Fruit fly (Drosophila melanogaster): ENCODE results near the gene DCX-EMAP.

DCX-EMAP gene

DNA sequence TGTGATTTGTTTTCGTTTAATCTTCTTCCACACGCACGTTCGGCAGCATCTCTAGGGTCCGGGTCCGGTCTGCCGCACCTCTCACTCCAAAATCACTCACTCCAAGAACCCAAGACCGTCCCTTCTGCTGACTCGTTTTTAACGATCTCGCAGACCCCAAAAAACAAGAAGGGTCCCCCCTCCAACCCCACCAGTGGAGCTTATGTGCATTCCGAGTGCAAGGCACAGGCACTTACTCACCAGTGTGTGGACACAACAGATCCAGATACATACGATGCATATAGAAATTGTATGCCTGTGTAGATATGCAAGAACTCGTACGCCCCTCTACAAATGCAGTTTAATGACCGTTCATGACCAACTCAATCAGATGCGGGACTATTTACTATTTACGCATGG, 74.9 kb downstream of the DCX-EMAP start:
- TF ChIP-seq Ets65A (GFP tag), result peak; percentile 80
- TF ChIP-seq CTCF (GFP tag; optimal IDR thresholded peaks at IDR 0.05), result no peak
- no peak for TF ChIP-seq ham (GFP tag; IDR thresholded peaks at IDR 0.05)
- no peak for TF ChIP-seq Dfd (GFP tag; optimal IDR thresholded peaks at IDR 0.05)
- TF ChIP-seq CG1792 (GFP tag; optimal IDR thresholded peaks at IDR 0.05), result no peak
- no peak for TF ChIP-seq slou (GFP tag; optimal IDR thresholded peaks at IDR 0.05)
- 0 out of 3 replicates have a peak, but pooled peaks have one; percentile 29 for TF ChIP-seq CG6791 (GFP tag; IDR thresholded peaks at IDR 0.05; ENCODE audit: partially characterized antibody)
- no peak for TF ChIP-seq CG13775 (GFP tag; optimal IDR thresholded peaks at IDR 0.05)
- TF ChIP-seq odd (GFP tag; optimal IDR thresholded peaks at IDR 0.05), result no peak
- TF ChIP-seq sd (tag; optimal IDR thresholded peaks at IDR 0.05), result peak; percentile 57
- 0 out of 3 replicates have a peak, but pooled peaks have one; percentile 63 for TF ChIP-seq CG11456 (GFP tag; IDR thresholded peaks at IDR 0.05)
- no peak for TF ChIP-seq tgo (GFP tag; IDR thresholded peaks at IDR 0.05)
- TF ChIP-seq Kr (GFP tag; optimal IDR thresholded peaks at IDR 0.05), result no peak
- peak; percentile 87 for TF ChIP-seq crol (GFP tag; IDR thresholded peaks at IDR 0.05)
- 0 out of 2 replicates have a peak, but pooled peaks have one; percentile 31 for TF ChIP-seq aop (GFP tag; IDR thresholded peaks at IDR 0.05)
- peak; percentile 60; the same call in 1 of the 2 replicates for TF ChIP-seq chm (GFP tag; IDR thresholded peaks at IDR 0.05)
- TF ChIP-seq D (optimal IDR thresholded peaks at IDR 0.05), result no peak
- TF ChIP-seq D (GFP tag; optimal IDR thresholded peaks at IDR 0.05), result no peak
- peak; percentile 40 for TF ChIP-seq nom (GFP tag; optimal IDR thresholded peaks at IDR 0.05)
- TF ChIP-seq CG12104 (GFP tag; optimal IDR thresholded peaks at IDR 0.05), result no peak
- no peak for TF ChIP-seq CG30403 (GFP tag; optimal IDR thresholded peaks at IDR 0.05)
- peak; percentile 48; the same call in 1 of the 3 replicates for TF ChIP-seq otp (GFP tag; IDR thresholded peaks at IDR 0.05)
- TF ChIP-seq caup (GFP tag; optimal IDR thresholded peaks at IDR 0.05; ENCODE audit: severe bottlenecking), result no peak
- TF ChIP-seq rib (GFP tag; IDR thresholded peaks at IDR 0.05), result peak; percentile 61; the same call in 1 of the 2 replicates
- TF ChIP-seq CG32772 (GFP tag; IDR thresholded peaks at IDR 0.05), result no peak
- TF ChIP-seq lov (optimal IDR thresholded peaks at IDR 0.05), result no peak
- no peak for TF ChIP-seq lov (GFP tag; IDR thresholded peaks at IDR 0.05)
- TF ChIP-seq salm (tag; optimal IDR thresholded peaks at IDR 0.05), result no peak
- TF ChIP-seq CG33557 (GFP tag; optimal IDR thresholded peaks at IDR 0.05), result no peak
- TF ChIP-seq Med (GFP tag), result peak; percentile 37
- TF ChIP-seq HLH3B (GFP tag; IDR thresholded peaks at IDR 0.05), result 0 out of 2 replicates have a peak, but pooled peaks have one; percentile 18
- TF ChIP-seq CG8944 (GFP tag; optimal IDR thresholded peaks at IDR 0.05), result no peak
- no peak for TF ChIP-seq CG13123 (GFP tag; optimal IDR thresholded peaks at IDR 0.05)
- TF ChIP-seq kni (GFP tag; optimal IDR thresholded peaks at IDR 0.05), result peak; percentile 89
- TF ChIP-seq CG10462 (GFP tag; optimal IDR thresholded peaks at IDR 0.05), result no peak
- 0 out of 2 replicates have a peak, but pooled peaks have one; percentile 19 for TF ChIP-seq ara (GFP tag; IDR thresholded peaks at IDR 0.05)
- no peak for TF ChIP-seq stwl (tag; optimal IDR thresholded peaks at IDR 0.05)
- TF ChIP-seq MTF-1 (GFP tag; optimal IDR thresholded peaks at IDR 0.05; ENCODE audit: borderline replicate concordance), result no peak
- TF ChIP-seq knrl (GFP tag; IDR thresholded peaks at IDR 0.05; ENCODE audit: partially characterized antibody), result no peak
- peak; percentile 49; the same call in 1 of the 3 replicates for TF ChIP-seq CG2199 (GFP tag; IDR thresholded peaks at IDR 0.05)
- TF ChIP-seq HLH4C (GFP tag; IDR thresholded peaks at IDR 0.05; ENCODE audit: partially characterized antibody), result no peak
- TF ChIP-seq CG8359 (GFP tag; optimal IDR thresholded peaks at IDR 0.05; ENCODE audit: borderline replicate concordance), result no peak
- peak; percentile 85 for TF ChIP-seq z (GFP tag; IDR thresholded peaks at IDR 0.05)
- no peak for TF ChIP-seq CG1529 (GFP tag; optimal IDR thresholded peaks at IDR 0.05)
- 0 out of 2 replicates have a peak, but pooled peaks have one; percentile 22 for TF ChIP-seq Drgx (GFP tag; IDR thresholded peaks at IDR 0.05)
- TF ChIP-seq cas (GFP tag; IDR thresholded peaks at IDR 0.05), result no peak
- no peak for TF ChIP-seq CG6272 (GFP tag; IDR thresholded peaks at IDR 0.05)
- no peak for TF ChIP-seq CG16863 (GFP tag; optimal IDR thresholded peaks at IDR 0.05)
- TF ChIP-seq CoRest (tag; optimal IDR thresholded peaks at IDR 0.05), result no peak
- TF ChIP-seq zfh1 (GFP tag; IDR thresholded peaks at IDR 0.05), result no peak
- no peak for TF ChIP-seq tap (tag; optimal IDR thresholded peaks at IDR 0.05)
- no peak for TF ChIP-seq CG2120 (GFP tag; optimal IDR thresholded peaks at IDR 0.05)
- TF ChIP-seq CG17612 (GFP tag; IDR thresholded peaks at IDR 0.05), result no peak
